Worm (Caenorhabditis elegans) whole organism, L4 larva: ENCODE results near the gene lbp-4.
A peak's percentile ranks its signal among the peaks of the same experiment; 100 is the strongest.

Experiments used
- F10B5.3 ChIP-seq: sonication (generic microtip); optimal IDR thresholded peaks from 2 replicates; lab custom pipeline; 2016; ENCODE audit warnings: mild to moderate bottlenecking, missing genetic modification characterization, missing compliant biosample characterization
- F49E8.2 ChIP-seq: sonication (generic microtip); optimal IDR thresholded peaks from 2 replicates; lab custom pipeline; 2016; ENCODE audit warnings: missing compliant biosample characterization, mild to moderate bottlenecking, missing genetic modification characterization, borderline replicate concordance
- Y105C5A.15 ChIP-seq: fragments of 200-800 bp; sonication (Bioruptor generic); IDR thresholded peaks from 2 replicates; pipeline ENCODE4 v1.3.6; 2022; ENCODE audit warnings: missing genetic modification characterization, missing compliant biosample characterization
- Y48G9A.11 ChIP-seq: fragments of 200-800 bp; sonication (Bioruptor generic); IDR thresholded peaks from 2 replicates; pipeline ENCODE4 v1.3.6; 2022; ENCODE audit warnings: missing genetic modification reagents, missing genetic modification characterization, missing compliant biosample characterization
- ZK337.2 ChIP-seq: fragments of 200-800 bp; sonication (Bioruptor generic); IDR thresholded peaks from 2 replicates; pipeline ENCODE4 v1.3.6; 2022; ENCODE audit warnings: missing genetic modification reagents, missing genetic modification characterization, missing compliant biosample characterization
- ZK546.5 ChIP-seq, 2 experiments: sonication (generic microtip); optimal IDR thresholded peaks; 2 replicates each; lab custom pipeline; 2017; ENCODE audit warnings: missing biosample characterization in 2 of 2, missing genetic modification characterization in 2 of 2
- aly-2 ChIP-seq: sonication (generic microtip); optimal IDR thresholded peaks from 2 replicates; lab custom pipeline; 2018; ENCODE audit warnings: missing biosample characterization, missing genetic modification characterization
- ceh-28 ChIP-seq: fragments of 150-350 bp; optimal IDR thresholded peaks from 2 replicates; lab custom pipeline; 2014; ENCODE audit warnings: missing biosample characterization, missing genetic modification reagents, missing genetic modification characterization
- ceh-82 ChIP-seq: sonication (generic microtip); optimal IDR thresholded peaks from 2 replicates; lab custom pipeline; 2017; ENCODE audit warnings: missing biosample characterization, missing genetic modification characterization
- ces-1 ChIP-seq: fragments of 150-350 bp; sonication (generic microtip); optimal IDR thresholded peaks from 4 replicates; lab custom pipeline; 2014; ENCODE audit warnings: missing biosample characterization, missing genetic modification reagents, missing genetic modification characterization
- cey-2 ChIP-seq: sonication (generic microtip); optimal IDR thresholded peaks from 3 replicates; lab custom pipeline; 2017; ENCODE audit warnings: missing genetic modification characterization, mild to moderate bottlenecking, missing compliant biosample characterization, antibody characterized with exemption, borderline replicate concordance; ENCODE audit not compliant: insufficient read depth
- ctbp-1 ChIP-seq: fragments of 200-800 bp; sonication (Bioruptor generic); IDR thresholded peaks from 2 replicates; pipeline ENCODE4 v1.3.6; 2022; ENCODE audit warnings: missing genetic modification reagents, missing genetic modification characterization, missing compliant biosample characterization
- daf-19 ChIP-seq: fragments of 200-800 bp; sonication (Bioruptor generic); conservative IDR thresholded peaks from 2 replicates; pipeline ENCODE4 v1.3.6; 2022; ENCODE audit warnings: missing genetic modification characterization, missing compliant biosample characterization
- dmd-9 ChIP-seq: fragments of 200-800 bp; sonication (Bioruptor generic); IDR thresholded peaks from 2 replicates; pipeline ENCODE4 v1.3.6; 2022; ENCODE audit warnings: missing genetic modification reagents, missing genetic modification characterization, missing compliant biosample characterization
- duxl-1 ChIP-seq: sonication (generic microtip); optimal IDR thresholded peaks from 2 replicates; lab custom pipeline; 2016; ENCODE audit warnings: mild to moderate bottlenecking, missing genetic modification characterization, moderate library complexity, missing compliant biosample characterization; ENCODE audit not compliant: poor library complexity
- egl-43 ChIP-seq: fragments of 200-800 bp; sonication (Bioruptor generic); IDR thresholded peaks from 2 replicates; pipeline ENCODE4 v1.3.6; 2022; ENCODE audit warnings: missing genetic modification reagents, missing genetic modification characterization, missing compliant biosample characterization
- fos-1 ChIP-seq: fragments of 150-350 bp; optimal IDR thresholded peaks from 2 replicates; lab custom pipeline; 2014; ENCODE audit warnings: missing biosample characterization, missing genetic modification characterization
- hlh-11 ChIP-seq: fragments of 200-800 bp; sonication (Bioruptor generic); optimal IDR thresholded peaks from 2 replicates; lab custom pipeline; 2018; ENCODE audit warnings: mild to moderate bottlenecking, missing genetic modification characterization, missing compliant biosample characterization
- hmg-1.1 ChIP-seq: fragments of 200-800 bp; sonication (Bioruptor generic); IDR thresholded peaks from 2 replicates; pipeline ENCODE4 v1.3.6; 2022; ENCODE audit warnings: missing genetic modification reagents, missing genetic modification characterization, missing compliant biosample characterization
- jun-1 ChIP-seq: fragments of 150-350 bp; optimal IDR thresholded peaks from 2 replicates; lab custom pipeline; 2014; ENCODE audit warnings: missing biosample characterization, missing genetic modification reagents, missing genetic modification characterization
- lin-15B ChIP-seq: fragments of 150-350 bp; sonication (generic microtip); optimal IDR thresholded peaks from 3 replicates; lab custom pipeline; 2014; ENCODE audit warnings: missing biosample characterization, missing genetic modification characterization
- lin-29 ChIP-seq: fragments of 200-800 bp; sonication (Bioruptor generic); IDR thresholded peaks from 2 replicates; pipeline ENCODE4 v1.3.6; 2022; ENCODE audit warnings: missing genetic modification reagents, missing genetic modification characterization, missing compliant biosample characterization
- lsy-2 ChIP-seq, 2 experiments: fragments of 150-350 bp in 1 of 2; sonication (generic microtip) in 1 of 2; optimal IDR thresholded peaks; 2 replicates each; lab custom pipeline; 2014 to 2017; ENCODE audit warnings: missing biosample characterization in 2 of 2, missing genetic modification characterization in 2 of 2
- madf-9 ChIP-seq: fragments of 200-800 bp; sonication (Bioruptor generic); conservative IDR thresholded peaks from 2 replicates; pipeline ENCODE4 v1.3.6; 2022; ENCODE audit warnings: missing genetic modification reagents, missing genetic modification characterization, missing compliant biosample characterization
- mdl-1 ChIP-seq, 2 experiments: fragments of 150-350 bp in 1 of 2; sonication (generic microtip) in 1 of 2; optimal IDR thresholded peaks; 2 replicates each; lab custom pipeline; 2014 to 2017; ENCODE audit warnings: missing biosample characterization in 2 of 2, missing genetic modification characterization in 2 of 2
- mxl-3 ChIP-seq: fragments of 200-800 bp; sonication (Bioruptor generic); optimal IDR thresholded peaks from 2 replicates; lab custom pipeline; 2018; ENCODE audit warnings: mild to moderate bottlenecking, missing genetic modification characterization, missing compliant biosample characterization
- nhr-111 ChIP-seq: fragments of 200-800 bp; sonication (Bioruptor generic); optimal IDR thresholded peaks from 2 replicates; lab custom pipeline; 2018; ENCODE audit warnings: mild to moderate bottlenecking, missing genetic modification characterization, missing compliant biosample characterization
- nhr-28 ChIP-seq: fragments of 150-350 bp; optimal IDR thresholded peaks from 2 replicates; lab custom pipeline; 2014; ENCODE audit warnings: missing biosample characterization, missing genetic modification characterization
- nhr-48 ChIP-seq: sonication (generic microtip); optimal IDR thresholded peaks from 2 replicates; lab custom pipeline; 2016; ENCODE audit warnings: mild to moderate bottlenecking, missing genetic modification characterization, missing compliant biosample characterization
- saeg-2 ChIP-seq: fragments of 200-800 bp; sonication (Bioruptor generic); IDR thresholded peaks from 2 replicates; pipeline ENCODE4 v1.3.6; 2022; ENCODE audit warnings: missing genetic modification reagents, missing genetic modification characterization, missing compliant biosample characterization
- sdz-12 ChIP-seq: fragments of 200-800 bp; sonication (Bioruptor generic); optimal IDR thresholded peaks from 2 replicates; lab custom pipeline; 2018; ENCODE audit warnings: mild to moderate bottlenecking, missing genetic modification characterization, missing compliant biosample characterization
- tra-1 ChIP-seq: fragments of 200-800 bp; sonication (Bioruptor generic); IDR thresholded peaks from 2 replicates; pipeline ENCODE4 v1.3.6; 2022; ENCODE audit warnings: missing genetic modification reagents, missing genetic modification characterization, missing compliant biosample characterization
- vab-7 ChIP-seq: fragments of 200-800 bp; sonication (Bioruptor generic); IDR thresholded peaks from 2 replicates; pipeline ENCODE4 v1.3.6; 2022; ENCODE audit warnings: missing genetic modification reagents, missing genetic modification characterization, missing compliant biosample characterization
- zfp-3 ChIP-seq: fragments of 200-800 bp; sonication (Bioruptor generic); conservative IDR thresholded peaks from 2 replicates; pipeline ENCODE4 v1.3.6; 2022; ENCODE audit warnings: missing genetic modification reagents, missing genetic modification characterization, missing compliant biosample characterization
- zip-11 ChIP-seq: fragments of 200-800 bp; sonication (Bioruptor generic); IDR thresholded peaks from 2 replicates; pipeline ENCODE4 v1.3.6; 2022; ENCODE audit warnings: missing genetic modification characterization, missing compliant biosample characterization
- ztf-7 ChIP-seq: fragments of 150-350 bp; optimal IDR thresholded peaks from 2 replicates; lab custom pipeline; 2014; ENCODE audit warnings: missing biosample characterization, missing genetic modification characterization

Gene lbp-4

ce11 chrV:7773647-7774046 lies 46.7 kb upstream of the lbp-4 start:
- TF ChIP-seq ztf-7 (tag; lab: Kevin White, UChicago) (no peak), Y105C5A.15 (GFP tag; lab: Robert Waterston, UW) (no peak), nhr-28 (tag; lab: Kevin White, UChicago) (no peak), tra-1 (GFP tag; lab: Robert Waterston, UW) (no peak), aly-2 (no peak), saeg-2 (GFP tag; lab: Robert Waterston, UW) (no peak), dmd-9 (GFP tag; lab: Robert Waterston, UW) (no peak), ces-1 (GFP tag; lab: Kevin White, UChicago) (no peak), sdz-12 (GFP tag; lab: Kevin White, UChicago) (no peak), hmg-1.1 (GFP tag; lab: Robert Waterston, UW) (no peak), ZK546.5 (tag; optimal IDR thresholded peaks at IDR 0.05; lab: Kevin White, UChicago) (no peak), egl-43 (GFP tag; lab: Robert Waterston, UW) (no peak), ceh-28 (no peak), lin-29 (GFP tag; lab: Robert Waterston, UW) (no peak), ZK337.2 (GFP tag; lab: Robert Waterston, UW) (no peak), zfp-3 (GFP tag; lab: Robert Waterston, UW) (no peak)

- TF ChIP-seq hlh-11 (tag; lab: Kevin White, UChicago) (peak; percentile 37), mxl-3 (peak; percentile 58), nhr-48 (peak; percentile 53), ctbp-1 (GFP tag; lab: Robert Waterston, UW) (no peak)
Observed at ce11 chrV:7774143-7774595, 46.2 kb upstream of the lbp-4 start, which contains the start of gene grl-10. Gene grl-10, plus strand, starts transcription at chrV:7774545.

- TF ChIP-seq ceh-82 (tag; lab: Kevin White, UChicago) (no peak), lin-15B (tag; lab: Kevin White, UChicago) (no peak), lsy-2 (tag; optimal IDR thresholded peaks at IDR 0.05; lab: Kevin White, UChicago) (no peak), F49E8.2 (tag; lab: Kevin White, UChicago) (peak; percentile 13), mxl-3 (no peak), cey-2 (tag; lab: Kevin White, UChicago) (no peak), daf-19 (GFP tag; lab: Robert Waterston, UW) (no peak), vab-7 (GFP tag; lab: Robert Waterston, UW) (no peak), madf-9 (GFP tag; lab: Robert Waterston, UW) (no peak), duxl-1 (tag; lab: Kevin White, UChicago) (peak; percentile 19), ztf-7 (tag; lab: Kevin White, UChicago) (no peak), zip-11 (GFP tag; lab: Robert Waterston, UW) (no peak), jun-1 (tag; lab: Kevin White, UChicago) (no peak), mdl-1 (tag; optimal IDR thresholded peaks at IDR 0.05; lab: Kevin White, UChicago) (no peak), F10B5.3 (tag; lab: Kevin White, UChicago) (no peak), fos-1 (tag; lab: Kevin White, UChicago) (no peak), nhr-111 (GFP tag; lab: Kevin White, UChicago) (no peak), Y48G9A.11 (GFP tag; lab: Robert Waterston, UW) (no peak)
Observed at ce11 chrV:7775226-7775625, 45.2 kb upstream of the lbp-4 start.
